Worm (Caenorhabditis elegans): ENCODE data around the gene F01D5.6.

Gene F01D5.6

DNA sequence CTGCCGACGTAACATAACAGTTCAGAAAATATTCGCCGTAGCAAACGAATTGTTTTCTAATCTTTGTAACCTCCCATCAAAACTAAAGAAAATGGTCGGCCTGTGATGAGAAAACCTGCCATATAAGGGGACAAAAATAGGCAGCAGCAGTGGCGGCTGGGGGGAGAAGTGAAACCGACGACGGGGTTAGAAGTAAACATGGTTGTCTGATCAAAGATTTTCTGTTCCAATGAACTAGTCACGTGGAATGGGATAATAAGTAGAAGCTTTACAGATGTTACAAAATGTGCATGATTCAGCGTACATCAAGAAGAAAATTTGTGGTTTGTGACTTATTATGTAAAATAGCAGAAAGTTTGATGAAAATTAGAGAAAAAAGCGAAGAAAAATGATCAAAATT lies 38.9 kb downstream of the F01D5.6 start:
- no peak for TF ChIP-seq eor-1 (tag; optimal IDR thresholded peaks at IDR 0.05)
- no peak for TF ChIP-seq ceh-16 (tag; optimal IDR thresholded peaks at IDR 0.05)
- no peak for TF ChIP-seq fos-1 (tag; optimal IDR thresholded peaks at IDR 0.05)
- no peak for TF ChIP-seq ZK546.5 (tag; optimal IDR thresholded peaks at IDR 0.05)
- no peak for TF ChIP-seq elt-2 (tag; optimal IDR thresholded peaks at IDR 0.05)
- TF ChIP-seq mdl-1 (tag; optimal IDR thresholded peaks at IDR 0.05) = no peak
- no peak for TF ChIP-seq ztf-11 (tag; optimal IDR thresholded peaks at IDR 0.05)
- no peak for TF ChIP-seq aly-2 (tag; optimal IDR thresholded peaks at IDR 0.05)
- no peak for TF ChIP-seq snpc-4 (tag; optimal IDR thresholded peaks at IDR 0.05)
- TF ChIP-seq skn-1 (tag; optimal IDR thresholded peaks at IDR 0.05) = no peak
- no peak for TF ChIP-seq nhr-237 (tag; optimal IDR thresholded peaks at IDR 0.05)
- TF ChIP-seq ama-1 (optimal IDR thresholded peaks at IDR 0.05) = no peak

DNA sequence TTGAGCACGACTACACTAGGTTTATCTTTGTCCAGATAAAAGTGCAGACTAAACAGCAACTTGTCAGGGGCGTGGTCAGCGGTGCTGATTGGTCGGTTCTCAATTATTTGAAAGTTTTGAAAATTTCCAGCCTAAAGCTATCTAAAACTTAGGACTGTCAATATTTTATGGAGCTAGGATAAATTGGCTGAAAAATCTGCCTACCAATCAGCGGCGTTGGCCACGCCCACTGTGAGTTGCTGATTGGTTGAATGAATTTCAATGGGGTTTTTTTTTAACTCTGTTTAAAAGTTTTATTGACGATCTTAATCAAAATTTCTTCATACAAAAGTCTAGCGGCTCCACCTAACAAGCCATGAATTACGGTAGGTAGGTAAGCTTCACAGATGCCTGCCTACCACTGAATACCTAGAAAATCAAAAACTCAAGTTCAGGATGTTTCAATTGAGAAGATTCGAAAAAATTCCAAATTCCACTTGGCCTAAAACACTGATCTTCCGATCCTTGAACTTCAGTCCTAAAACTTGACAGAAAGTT lies 39.7 kb downstream of the F01D5.6 start:
- TF ChIP-seq fkh-10 (GFP tag; optimal IDR thresholded peaks at IDR 0.05) = no peak
- peak; percentile 54 for TF ChIP-seq nfya-1 (tag; optimal IDR thresholded peaks at IDR 0.05; ENCODE audit: insufficient read depth)

DNA sequence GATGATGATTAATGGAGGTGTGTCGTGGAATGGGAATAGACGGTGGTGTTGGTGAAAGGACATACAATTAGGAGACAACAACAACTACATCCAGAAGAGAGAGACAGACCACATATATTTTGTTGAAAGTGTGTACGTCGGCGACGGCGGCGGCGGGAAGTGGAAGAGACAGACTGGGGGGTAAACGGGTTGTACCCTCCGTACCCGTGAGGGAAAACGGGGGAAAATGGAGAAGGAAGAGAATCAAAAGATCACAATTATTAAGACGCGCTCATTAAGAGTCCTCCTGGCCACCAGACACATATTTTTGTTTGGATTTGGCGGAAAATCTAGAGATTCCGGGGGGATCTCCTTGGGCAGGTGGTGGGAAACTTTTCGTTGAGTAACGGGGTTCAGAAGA lies 40.2 kb downstream of the F01D5.6 start:
- TF ChIP-seq lin-39 (tag; optimal IDR thresholded peaks at IDR 0.05) = peak; percentile 17
- peak; percentile 11 for TF ChIP-seq nhr-43 (tag; optimal IDR thresholded peaks at IDR 0.05; ENCODE audit: poor library complexity, severe bottlenecking)
- no peak for TF ChIP-seq nhr-11 (tag; optimal IDR thresholded peaks at IDR 0.05)
- no peak for TF ChIP-seq pha-4 (tag; optimal IDR thresholded peaks at IDR 0.05)
- TF ChIP-seq fkh-10 (GFP tag; optimal IDR thresholded peaks at IDR 0.05) = no peak

DNA sequence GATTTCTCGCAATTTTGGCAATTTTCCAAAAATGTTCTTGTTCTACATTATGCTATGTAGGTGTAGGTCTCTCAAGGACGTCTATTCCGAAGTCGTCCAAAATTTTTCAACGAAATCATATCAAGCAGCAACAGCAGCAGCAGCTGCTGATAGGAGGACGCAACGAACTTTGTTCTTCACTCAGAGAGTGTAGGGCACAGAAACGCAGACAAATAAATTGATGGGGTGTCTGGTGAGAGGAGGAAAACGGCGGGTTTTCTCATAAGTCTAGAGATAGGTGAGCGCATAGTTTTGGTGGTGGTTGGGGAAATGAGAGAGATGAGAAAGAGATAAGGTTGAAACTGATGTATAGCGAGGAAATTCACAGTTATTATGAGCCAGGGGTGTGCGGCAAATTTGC lies 42.8 kb downstream of the F01D5.6 start:
- TF ChIP-seq nhr-43 (tag; optimal IDR thresholded peaks at IDR 0.05; ENCODE audit: poor library complexity, severe bottlenecking) = peak; percentile 76
- no peak for TF ChIP-seq tbx-2 (tag; optimal IDR thresholded peaks at IDR 0.05)
- TF ChIP-seq pha-4 (tag; optimal IDR thresholded peaks at IDR 0.05) = peak; percentile 52
- peak; percentile 89 for TF ChIP-seq elt-2 (tag; optimal IDR thresholded peaks at IDR 0.05)
- peak; percentile 2 for TF ChIP-seq ceh-28 (tag; optimal IDR thresholded peaks at IDR 0.05)
- peak; percentile 76 for TF ChIP-seq nfya-1 (tag; optimal IDR thresholded peaks at IDR 0.05; ENCODE audit: insufficient read depth)
- TF ChIP-seq snpc-4 (tag; optimal IDR thresholded peaks at IDR 0.05) = peak; percentile 13
- TF ChIP-seq egl-5 (tag; optimal IDR thresholded peaks at IDR 0.05) = peak; percentile 14
- TF ChIP-seq hmg-11 (tag; optimal IDR thresholded peaks at IDR 0.05) = peak; percentile 12
- TF ChIP-seq lin-39 (tag; optimal IDR thresholded peaks at IDR 0.05) = peak; percentile 29
- peak; percentile 21 for TF ChIP-seq lin-15B (tag; optimal IDR thresholded peaks at IDR 0.05)
- peak; percentile 31 for TF ChIP-seq mdl-1 (tag; optimal IDR thresholded peaks at IDR 0.05)
- TF ChIP-seq nhr-23 (tag; optimal IDR thresholded peaks at IDR 0.05) = peak; percentile 54
- TF ChIP-seq eor-1 (tag; optimal IDR thresholded peaks at IDR 0.05) = no peak
- no peak for TF ChIP-seq ZK546.5 (tag; optimal IDR thresholded peaks at IDR 0.05)
- no peak for TF ChIP-seq skn-1 (tag; optimal IDR thresholded peaks at IDR 0.05)
- TF ChIP-seq pqm-1 (tag; optimal IDR thresholded peaks at IDR 0.05) = peak; percentile 83
- peak; percentile 63 for TF ChIP-seq jun-1 (tag; optimal IDR thresholded peaks at IDR 0.05)
- no peak for TF ChIP-seq zag-1 (tag; optimal IDR thresholded peaks at IDR 0.05)
- peak; percentile 63 for TF ChIP-seq nhr-25 (tag; optimal IDR thresholded peaks at IDR 0.05)

DNA sequence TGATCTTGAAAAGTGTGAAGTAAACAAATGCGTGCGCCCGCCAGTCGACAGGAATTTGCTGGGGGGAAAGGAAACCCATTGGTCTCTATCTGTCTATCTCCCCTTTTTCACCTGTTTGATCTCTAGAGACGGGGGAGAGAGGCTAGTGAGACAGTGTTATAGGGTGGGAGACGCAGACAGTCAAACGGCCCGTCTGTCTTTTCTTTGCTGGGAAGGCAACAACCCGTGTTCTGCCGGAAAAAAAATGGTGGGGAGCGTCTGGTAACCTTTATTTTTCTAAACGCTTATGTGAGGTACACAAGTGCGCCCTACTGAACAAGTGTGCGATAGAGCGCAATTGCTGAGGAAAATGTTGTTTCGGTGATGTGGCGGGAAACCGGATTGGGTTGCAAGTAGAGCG lies 44.2 kb downstream of the F01D5.6 start:
- TF ChIP-seq unc-39 (tag; optimal IDR thresholded peaks at IDR 0.05) = no peak
- no peak for TF ChIP-seq zag-1 (tag; optimal IDR thresholded peaks at IDR 0.05)
- peak; percentile 75 for TF ChIP-seq elt-2 (tag; optimal IDR thresholded peaks at IDR 0.05)
- no peak for TF ChIP-seq nhr-12 (tag; optimal IDR thresholded peaks at IDR 0.05)
- peak; percentile 70 for TF ChIP-seq lin-15B (tag; optimal IDR thresholded peaks at IDR 0.05)
- no peak for TF ChIP-seq tbx-2 (tag; optimal IDR thresholded peaks at IDR 0.05)
- no peak for TF ChIP-seq ceh-82 (tag; optimal IDR thresholded peaks at IDR 0.05)
- TF ChIP-seq ceh-16 (tag; optimal IDR thresholded peaks at IDR 0.05) = no peak
- TF ChIP-seq nhr-23 (tag; optimal IDR thresholded peaks at IDR 0.05) = peak; percentile 24
- TF ChIP-seq fos-1 (tag; optimal IDR thresholded peaks at IDR 0.05) = no peak
- no peak for TF ChIP-seq mdl-1 (tag; optimal IDR thresholded peaks at IDR 0.05)
- no peak for TF ChIP-seq ama-1 (optimal IDR thresholded peaks at IDR 0.05)
- no peak for TF ChIP-seq egl-27 (tag; optimal IDR thresholded peaks at IDR 0.05)
- no peak for TF ChIP-seq nhr-76 (tag; optimal IDR thresholded peaks at IDR 0.05)
- TF ChIP-seq hmg-11 (tag; optimal IDR thresholded peaks at IDR 0.05) = peak; percentile 58
- no peak for TF ChIP-seq nhr-237 (tag; optimal IDR thresholded peaks at IDR 0.05)
- no peak for TF ChIP-seq ztf-11 (tag; optimal IDR thresholded peaks at IDR 0.05)
- TF ChIP-seq R02D3.7 (tag; optimal IDR thresholded peaks at IDR 0.05) = peak; percentile 30
- TF ChIP-seq mml-1 (tag; optimal IDR thresholded peaks at IDR 0.05) = no peak
- peak; percentile 18 for TF ChIP-seq lsy-12 (tag; optimal IDR thresholded peaks at IDR 0.05)
- TF ChIP-seq daf-12 (tag; optimal IDR thresholded peaks at IDR 0.05) = no peak
- TF ChIP-seq nhr-77 (tag; optimal IDR thresholded peaks at IDR 0.05) = no peak
- TF ChIP-seq eor-1 (tag; optimal IDR thresholded peaks at IDR 0.05) = no peak
- TF ChIP-seq ceh-9 (tag; optimal IDR thresholded peaks at IDR 0.05) = no peak
- no peak for TF ChIP-seq aly-2 (tag; optimal IDR thresholded peaks at IDR 0.05)
- peak; percentile 62 for TF ChIP-seq nfya-1 (tag; optimal IDR thresholded peaks at IDR 0.05; ENCODE audit: insufficient read depth)
- TF ChIP-seq fkh-2 (tag; optimal IDR thresholded peaks at IDR 0.05) = no peak
- peak; percentile 89 for TF ChIP-seq pha-4 (tag; optimal IDR thresholded peaks at IDR 0.05)
- TF ChIP-seq ZK546.5 (tag; optimal IDR thresholded peaks at IDR 0.05) = no peak
- no peak for TF ChIP-seq unc-62 (GFP tag; optimal IDR thresholded peaks at IDR 0.05)
- no peak for TF ChIP-seq fkh-10 (GFP tag; optimal IDR thresholded peaks at IDR 0.05)
- TF ChIP-seq lin-39 (tag; optimal IDR thresholded peaks at IDR 0.05) = peak; percentile 42
- TF ChIP-seq elt-1 (tag; optimal IDR thresholded peaks at IDR 0.05) = peak; percentile 3
